Worm (Caenorhabditis elegans) whole organism, L4 larva: ENCODE results near the gene F26F4.6.
A peak's percentile ranks its signal among the peaks of the same experiment; 100 is the strongest.

Experiments used
- T26A8.4 ChIP-seq: fragments of 200-800 bp; sonication (Bioruptor generic); IDR thresholded peaks from 2 replicates; pipeline ENCODE4 v1.3.6; 2022; ENCODE audit warnings: missing genetic modification characterization, missing compliant biosample characterization
- Y105C5A.15 ChIP-seq: fragments of 200-800 bp; sonication (Bioruptor generic); IDR thresholded peaks from 2 replicates; pipeline ENCODE4 v1.3.6; 2022; ENCODE audit warnings: missing genetic modification characterization, missing compliant biosample characterization
- Y48G9A.11 ChIP-seq: fragments of 200-800 bp; sonication (Bioruptor generic); IDR thresholded peaks from 2 replicates; pipeline ENCODE4 v1.3.6; 2022; ENCODE audit warnings: missing genetic modification reagents, missing genetic modification characterization, missing compliant biosample characterization
- Y75B8A.6 ChIP-seq: fragments of 200-800 bp; sonication (Bioruptor generic); IDR thresholded peaks from 2 replicates; pipeline ENCODE4 v1.3.6; 2022; ENCODE audit warnings: missing genetic modification reagents, missing genetic modification characterization, missing compliant biosample characterization
- ZK337.2 ChIP-seq: fragments of 200-800 bp; sonication (Bioruptor generic); IDR thresholded peaks from 2 replicates; pipeline ENCODE4 v1.3.6; 2022; ENCODE audit warnings: missing genetic modification reagents, missing genetic modification characterization, missing compliant biosample characterization
- aha-1 ChIP-seq: fragments of 150-350 bp; peaks from one replicate; lab custom pipeline; 2014; ENCODE audit warnings: missing biosample characterization, missing genetic modification characterization
- ama-1 ChIP-seq: fragments of 150-350 bp; optimal IDR thresholded peaks from 2 replicates; lab custom pipeline; 2014; ENCODE audit warnings: inconsistent platforms, mixed read lengths
- arid-1 ChIP-seq: fragments of 200-800 bp; sonication (Bioruptor generic); conservative IDR thresholded peaks from 2 replicates; pipeline ENCODE4 v1.3.6; 2022; ENCODE audit warnings: missing genetic modification reagents, missing genetic modification characterization, missing compliant biosample characterization
- ceh-20 ChIP-seq: fragments of 200-800 bp; sonication (Bioruptor generic); IDR thresholded peaks from 2 replicates; pipeline ENCODE4 v1.3.6; 2022; ENCODE audit warnings: missing genetic modification reagents, missing genetic modification characterization, missing compliant biosample characterization
- ceh-28 ChIP-seq: fragments of 150-350 bp; optimal IDR thresholded peaks from 2 replicates; lab custom pipeline; 2014; ENCODE audit warnings: missing biosample characterization, missing genetic modification reagents, missing genetic modification characterization
- ceh-82 ChIP-seq: sonication (generic microtip); optimal IDR thresholded peaks from 2 replicates; lab custom pipeline; 2017; ENCODE audit warnings: missing biosample characterization, missing genetic modification characterization
- ces-1 ChIP-seq: fragments of 150-350 bp; sonication (generic microtip); optimal IDR thresholded peaks from 4 replicates; lab custom pipeline; 2014; ENCODE audit warnings: missing biosample characterization, missing genetic modification reagents, missing genetic modification characterization
- daf-16 ChIP-seq, 3 experiments: sonication (generic microtip); optimal IDR thresholded peaks; 2 replicates each; lab custom pipeline; 2016 to 2017; ENCODE audit warnings: missing genetic modification characterization in 3 of 3, missing genetic modification reagents in 3 of 3, mild to moderate bottlenecking in 2 of 3, missing compliant biosample characterization in 2 of 3, missing biosample characterization in 1 of 3, moderate library complexity in 1 of 3
- daf-19 ChIP-seq: fragments of 200-800 bp; sonication (Bioruptor generic); conservative IDR thresholded peaks from 2 replicates; pipeline ENCODE4 v1.3.6; 2022; ENCODE audit warnings: missing genetic modification characterization, missing compliant biosample characterization
- dmd-6 ChIP-seq: fragments of 200-800 bp; sonication (Bioruptor generic); IDR thresholded peaks from 2 replicates; pipeline ENCODE4 v1.3.6; 2022; ENCODE audit warnings: missing genetic modification reagents, missing genetic modification characterization, missing compliant biosample characterization
- dmd-9 ChIP-seq: fragments of 200-800 bp; sonication (Bioruptor generic); IDR thresholded peaks from 2 replicates; pipeline ENCODE4 v1.3.6; 2022; ENCODE audit warnings: missing genetic modification reagents, missing genetic modification characterization, missing compliant biosample characterization
- dpl-1 ChIP-seq: fragments of 150-350 bp; optimal IDR thresholded peaks from 2 replicates; lab custom pipeline; 2014; ENCODE audit warnings: missing biosample characterization, missing genetic modification reagents, missing genetic modification characterization
- dve-1 ChIP-seq: sonication (generic microtip); optimal IDR thresholded peaks from 2 replicates; lab custom pipeline; 2017; ENCODE audit warnings: antibody characterized with exemption, mild to moderate bottlenecking, missing genetic modification characterization, missing compliant biosample characterization; ENCODE audit not compliant: insufficient read depth
- egl-27 ChIP-seq: sonication (generic microtip); optimal IDR thresholded peaks from 3 replicates; lab custom pipeline; 2017; ENCODE audit warnings: missing biosample characterization, missing genetic modification reagents, missing genetic modification characterization
- hlh-30 ChIP-seq: sonication (generic microtip); optimal IDR thresholded peaks from 2 replicates; lab custom pipeline; 2017; ENCODE audit warnings: antibody characterized with exemption, mild to moderate bottlenecking, missing genetic modification characterization, missing compliant biosample characterization; ENCODE audit not compliant: insufficient read depth
- jun-1 ChIP-seq: fragments of 150-350 bp; optimal IDR thresholded peaks from 2 replicates; lab custom pipeline; 2014; ENCODE audit warnings: missing biosample characterization, missing genetic modification reagents, missing genetic modification characterization
- lin-13 ChIP-seq: fragments of 150-350 bp; optimal IDR thresholded peaks from 2 replicates; lab custom pipeline; 2014; ENCODE audit warnings: missing biosample characterization, missing genetic modification reagents, missing genetic modification characterization
- lir-3 ChIP-seq: sonication (generic microtip); optimal IDR thresholded peaks from 2 replicates; lab custom pipeline; 2016; ENCODE audit warnings: mild to moderate bottlenecking, missing genetic modification characterization, missing compliant biosample characterization
- lsy-2 ChIP-seq, 2 experiments: fragments of 150-350 bp in 1 of 2; sonication (generic microtip) in 1 of 2; optimal IDR thresholded peaks; 2 replicates each; lab custom pipeline; 2014 to 2017; ENCODE audit warnings: missing biosample characterization in 2 of 2, missing genetic modification characterization in 2 of 2
- madf-5 ChIP-seq, 2 experiments: fragments of 200-800 bp; sonication (Bioruptor generic); IDR thresholded peaks; 2 replicates each; pipeline ENCODE4 v1.3.6; 2022; ENCODE audit warnings: missing compliant biosample characterization in 2 of 2, missing genetic modification characterization in 2 of 2
- mes-2 ChIP-seq: sonication (generic microtip); optimal IDR thresholded peaks from 2 replicates; lab custom pipeline; 2016; ENCODE audit warnings: missing genotype, mild to moderate bottlenecking, missing genetic modification characterization, missing compliant biosample characterization; ENCODE audit not compliant: poor library complexity, severe bottlenecking
- mxl-3 ChIP-seq: fragments of 200-800 bp; sonication (Bioruptor generic); optimal IDR thresholded peaks from 2 replicates; lab custom pipeline; 2018; ENCODE audit warnings: mild to moderate bottlenecking, missing genetic modification characterization, missing compliant biosample characterization
- nhr-48 ChIP-seq: sonication (generic microtip); optimal IDR thresholded peaks from 2 replicates; lab custom pipeline; 2016; ENCODE audit warnings: mild to moderate bottlenecking, missing genetic modification characterization, missing compliant biosample characterization
- nhr-77 ChIP-seq: fragments of 150-350 bp; optimal IDR thresholded peaks from 2 replicates; lab custom pipeline; 2014; ENCODE audit warnings: missing biosample characterization, missing genetic modification characterization
- php-3 ChIP-seq: fragments of 200-800 bp; sonication (Bioruptor generic); IDR thresholded peaks from 2 replicates; pipeline ENCODE4 v1.3.6; 2022; ENCODE audit warnings: missing genetic modification reagents, missing genetic modification characterization, missing compliant biosample characterization
- rbr-2 ChIP-seq: sonication (generic microtip); optimal IDR thresholded peaks from 2 replicates; lab custom pipeline; 2016; ENCODE audit warnings: missing genotype, missing genetic modification characterization, missing compliant biosample characterization
- set-16 ChIP-seq: fragments of 200-800 bp; sonication (Bioruptor generic); IDR thresholded peaks from 2 replicates; pipeline ENCODE4 v1.3.6; 2022; ENCODE audit warnings: missing genetic modification reagents, missing genetic modification characterization, missing compliant biosample characterization
- skn-1 ChIP-seq: fragments of 150-350 bp; optimal IDR thresholded peaks from 2 replicates; lab custom pipeline; 2014; ENCODE audit warnings: missing biosample characterization, missing genetic modification characterization
- snpc-4 ChIP-seq: fragments of 150-350 bp; optimal IDR thresholded peaks from 2 replicates; lab custom pipeline; 2014; ENCODE audit warnings: missing biosample characterization, missing genetic modification characterization
- spr-1 ChIP-seq: sonication (generic microtip); optimal IDR thresholded peaks from 2 replicates; lab custom pipeline; 2016; ENCODE audit warnings: mild to moderate bottlenecking, missing genetic modification characterization, missing compliant biosample characterization
- unc-130 ChIP-seq: sonication (generic microtip); optimal IDR thresholded peaks from 2 replicates; lab custom pipeline; 2016; ENCODE audit warnings: missing genetic modification reagents, missing genetic modification characterization, missing compliant biosample characterization
- unc-62 ChIP-seq, 3 experiments: fragments of 150-350 bp in 1 of 3; sonication (generic microtip); optimal IDR thresholded peaks in 2 of 3; peaks in 1 of 3; 1 replicate in 1 of 3; 2 replicates in 2 of 3; lab custom pipeline; 2014 to 2017; ENCODE audit warnings: missing biosample characterization in 3 of 3, missing genetic modification characterization in 3 of 3, missing genetic modification reagents in 3 of 3, missing genotype in 1 of 3
- ztf-11 ChIP-seq: fragments of 150-350 bp; optimal IDR thresholded peaks from 2 replicates; lab custom pipeline; 2014; ENCODE audit warnings: missing biosample characterization, missing genetic modification characterization

Gene F26F4.6

ce11 chrIII:4854918-4855317, 38.5 kb downstream of the F26F4.6 start, which contains the start of gene C35D10.8:
C35D10.8 (plus strand) TSS chrIII:4855218.
- TF ChIP-seq snpc-4 (tag; lab: Kevin White, UChicago) (no peak), ces-1 (GFP tag; lab: Kevin White, UChicago) (no peak), ceh-82 (no peak), ceh-20 (GFP tag; lab: Robert Waterston, UW) (no peak), T26A8.4 (GFP tag; lab: Robert Waterston, UW) (no peak), nhr-77 (tag; lab: Kevin White, UChicago) (no peak), lsy-2 (tag; optimal IDR thresholded peaks at IDR 0.05; lab: Kevin White, UChicago) (no peak), rbr-2 (tag; lab: Kevin White, UChicago) (no peak), Y48G9A.11 (GFP tag; lab: Robert Waterston, UW) (no peak), unc-130 (GFP tag; lab: Kevin White, UChicago) (no peak), dmd-9 (GFP tag; lab: Robert Waterston, UW) (no peak)

ce11 chrIII:4852025-4852424, 41.4 kb downstream of the F26F4.6 start, which contains the start of gene ced-4:
ced-4 (plus strand) TSS chrIII:4852325.
- TF ChIP-seq spr-1 (no peak), aha-1 (tag; lab: Kevin White, UChicago) (peak; percentile 75)
- TF ChIP-seq, all 104 proteins: peak for 1

- TF ChIP-seq egl-27 (tag; lab: Kevin White, UChicago) (no peak), mes-2 (peak; percentile 50), Y105C5A.15 (GFP tag; lab: Robert Waterston, UW) (no peak), lir-3 (no peak), daf-16 (GFP tag; optimal IDR thresholded peaks at IDR 0.05; lab: Kevin White, UChicago) (no peak), daf-16 (tag; optimal IDR thresholded peaks at IDR 0.05; lab: Kevin White, UChicago) (peak; percentile 6), dpl-1 (GFP tag; lab: Kevin White, UChicago) (peak; percentile 70), lsy-2 (tag; optimal IDR thresholded peaks at IDR 0.05; lab: Kevin White, UChicago) (peak in 1 of 2 experiments; percentile 63)
Observed at ce11 chrIII:4850139-4850538, 43.3 kb downstream of the F26F4.6 start, which contains the start of gene F26A1.1. F26A1.1 (plus strand) TSS chrIII:4850507.

ce11 chrIII:4849739-4850138, 43.7 kb downstream of the F26F4.6 start, which contains the start of gene nonu-1:
nonu-1 (minus strand) TSS chrIII:4849907.
- TF ChIP-seq aha-1 (tag; lab: Kevin White, UChicago) (peak; percentile 64), ama-1 (lab: Kevin White, UChicago) (no peak), set-16 (no peak), ceh-28 (tag; lab: Kevin White, UChicago) (no peak), jun-1 (tag; lab: Kevin White, UChicago) (no peak), Y75B8A.6 (GFP tag; lab: Robert Waterston, UW) (no peak), ZK337.2 (GFP tag; lab: Robert Waterston, UW) (no peak), ceh-82 (no peak), arid-1 (GFP tag; lab: Robert Waterston, UW) (no peak), mxl-3 (GFP tag; lab: Kevin White, UChicago) (no peak), hlh-30 (tag; lab: Kevin White, UChicago) (peak; percentile 86), dve-1 (no peak), rbr-2 (tag; lab: Kevin White, UChicago) (no peak), dmd-6 (GFP tag; lab: Robert Waterston, UW) (peak; percentile 11; the same call in 1 of the 2 replicates), skn-1 (tag; lab: Kevin White, UChicago) (no peak), daf-19 (GFP tag; lab: Robert Waterston, UW) (no peak)

- TF ChIP-seq madf-5 (GFP tag; IDR thresholded peaks at IDR 0.05; lab: Robert Waterston, UW) (no peak), mes-2 (no peak), unc-62 (GFP tag; optimal IDR thresholded peaks at IDR 0.05 in 1 of 2; lab: Kevin White, UChicago) (peak in 1 of 2 experiments; percentile 63), unc-62 (tag; optimal IDR thresholded peaks at IDR 0.05; lab: Kevin White, UChicago) (no peak), ztf-11 (tag; lab: Kevin White, UChicago) (no peak), php-3 (GFP tag; lab: Robert Waterston, UW) (no peak), nhr-48 (tag; lab: Kevin White, UChicago) (no peak), dpl-1 (GFP tag; lab: Kevin White, UChicago) (no peak), lin-13 (no peak)
Observed at ce11 chrIII:4844327-4844726, 49.1 kb downstream of the F26F4.6 start, which contains the start of the genes clec-157 and fkh-5. clec-157 (minus strand) TSS chrIII:4844427. fkh-5 (plus strand) TSS chrIII:4844662.
